Worm (Caenorhabditis elegans): Measurements from ENCODE around the gene nhr-158.

ce11 chrV:3884550-3884949 is 10.6 kb upstream of the nhr-158 start:
- TF ChIP-seq snpc-4 (tag; optimal IDR thresholded peaks at IDR 0.05) = no peak
- TF ChIP-seq dpl-1 (GFP tag; optimal IDR thresholded peaks at IDR 0.05) = no peak
- TF ChIP-seq nhr-28 (tag; optimal IDR thresholded peaks at IDR 0.05) = no peak
- TF ChIP-seq lin-39 (tag; optimal IDR thresholded peaks at IDR 0.05) = no peak
- TF ChIP-seq zip-4 (GFP tag; optimal IDR thresholded peaks at IDR 0.05) = no peak
- no peak for TF ChIP-seq fkh-10 (GFP tag; optimal IDR thresholded peaks at IDR 0.05)
- no peak for TF ChIP-seq ceh-82 (tag; optimal IDR thresholded peaks at IDR 0.05)
- TF ChIP-seq ama-1 (optimal IDR thresholded peaks at IDR 0.05) = no peak
- TF ChIP-seq efl-3 (GFP tag; optimal IDR thresholded peaks at IDR 0.05) = no peak
